Worm (Caenorhabditis elegans): Measurements from ENCODE around the gene K07E3.9.

ce11 chrX:8074527-8074926 is 33.5 kb upstream of the K07E3.9 start:
- TF ChIP-seq mep-1 (tag; optimal IDR thresholded peaks at IDR 0.05) (no peak), Y5F2A.4 (GFP tag; optimal IDR thresholded peaks at IDR 0.05) (no peak), daf-12 (tag; optimal IDR thresholded peaks at IDR 0.05) (no peak), zag-1 (tag; optimal IDR thresholded peaks at IDR 0.05) (no peak), F26F4.8 (GFP tag; conservative IDR thresholded peaks at IDR 0.05) (no peak)
